Fruit fly (Drosophila melanogaster) whole organism, wandering third instar larva: Measurements from ENCODE around the gene Pink1.

Experiments used
- Abd-B ChIP-seq: fragments of >200 bp; optimal IDR thresholded peaks from 2 replicates; lab custom pipeline; 2017; ENCODE audit warnings: missing biosample characterization, missing genetic modification characterization
- CG32264 ChIP-seq: fragments of 200-800 bp; sonication (Bioruptor generic); optimal IDR thresholded peaks from 2 replicates; lab custom pipeline; 2016; ENCODE audit warnings: missing biosample characterization, missing genetic modification characterization
- CG9705 ChIP-seq: fragments of 200-800 bp; sonication (Bioruptor generic); optimal IDR thresholded peaks from 2 replicates; lab custom pipeline; 2018; ENCODE audit warnings: missing biosample characterization, mild to moderate bottlenecking, missing genetic modification characterization
- CrebA ChIP-seq: fragments of 200-800 bp; sonication (Bioruptor generic); optimal IDR thresholded peaks from 2 replicates; lab custom pipeline; 2016; ENCODE audit warnings: missing biosample characterization, mild to moderate bottlenecking, missing genetic modification characterization, borderline replicate concordance
- Dfd ChIP-seq: fragments of >200 bp; optimal IDR thresholded peaks from 2 replicates; lab custom pipeline; 2017; ENCODE audit warnings: missing biosample characterization, missing genetic modification characterization
- Dif ChIP-seq: fragments of 200-275, 200-300 bp; sonication (Bioruptor generic); optimal IDR thresholded peaks from 2 replicates; lab custom pipeline; 2018; ENCODE audit warnings: missing biosample characterization, missing genetic modification characterization; ENCODE audit not compliant: partially characterized antibody
- GATAd ChIP-seq: sonication (Bioruptor generic); optimal IDR thresholded peaks from 2 replicates; lab custom pipeline; 2016; ENCODE audit warnings: missing biosample characterization, missing genetic modification characterization
- HLH106 ChIP-seq: fragments of 200-800 bp; optimal IDR thresholded peaks from 3 replicates; lab custom pipeline; 2019; ENCODE audit warnings: missing biosample characterization, mild to moderate bottlenecking, missing genetic modification characterization, moderate library complexity
- Hr78 ChIP-seq: fragments of >200 bp; optimal IDR thresholded peaks from 2 replicates; lab custom pipeline; 2017; ENCODE audit warnings: missing biosample characterization, missing genetic modification characterization
- Hr83 ChIP-seq: fragments of 200-300 bp; sonication (Bioruptor generic); optimal IDR thresholded peaks from 2 replicates; lab custom pipeline; 2016; ENCODE audit warnings: missing biosample characterization, mild to moderate bottlenecking, missing genetic modification characterization, moderate library complexity; ENCODE audit not compliant: poor library complexity, severe bottlenecking
- Jra ChIP-seq: sonication (Bioruptor generic); optimal IDR thresholded peaks from 2 replicates; lab custom pipeline; 2016; ENCODE audit warnings: missing biosample characterization, missing genetic modification characterization
- Myc ChIP-seq: fragments of >200 bp; optimal IDR thresholded peaks from 2 replicates; lab custom pipeline; 2017
- N ChIP-seq: fragments of >200 bp; optimal IDR thresholded peaks from 2 replicates; lab custom pipeline; 2018; ENCODE audit warnings: missing biosample characterization, missing external identifiers, missing genetic modification characterization
- Rel ChIP-seq, 2 experiments: fragments of 200-800 bp; sonication (Bioruptor generic) in 1 of 2; optimal IDR thresholded peaks; 2 replicates in 1 of 2; 3 replicates in 1 of 2; lab custom pipeline; 2016 to 2019; ENCODE audit warnings: mild to moderate bottlenecking in 2 of 2, missing biosample characterization in 2 of 2, missing genetic modification characterization in 2 of 2, moderate library complexity in 1 of 2
- Sp1 ChIP-seq: fragments of 200-800 bp; sonication (Bioruptor generic); optimal IDR thresholded peaks from 3 replicates; lab custom pipeline; 2019; ENCODE audit warnings: missing biosample characterization, mild to moderate bottlenecking, missing genetic modification characterization, moderate library complexity
- br ChIP-seq: fragments of 200-800 bp; sonication (Bioruptor generic); optimal IDR thresholded peaks from 2 replicates; lab custom pipeline; 2016; ENCODE audit warnings: missing biosample characterization, missing genetic modification characterization
- brk ChIP-seq: fragments of 200-800 bp; sonication (Bioruptor generic); optimal IDR thresholded peaks from 2 replicates; lab custom pipeline; 2016; ENCODE audit warnings: missing biosample characterization, mild to moderate bottlenecking, missing genetic modification characterization
- dl ChIP-seq, 2 experiments: fragments of 175-275, 200-275 bp in 1 of 2; fragments of 200-275 bp in 1 of 2; sonication (Bioruptor generic); optimal IDR thresholded peaks; lab custom pipeline; 2018; ENCODE audit warnings: mild to moderate bottlenecking in 2 of 2, missing biosample characterization in 2 of 2, missing genetic modification characterization in 2 of 2, moderate library complexity in 2 of 2; ENCODE audit not compliant: partially characterized antibody in 2 of 2, insufficient read depth in 1 of 2
- dmrt93B ChIP-seq: fragments of 200-800 bp; sonication (Bioruptor generic); optimal IDR thresholded peaks from 2 replicates; lab custom pipeline; 2018; ENCODE audit warnings: missing biosample characterization, mild to moderate bottlenecking, missing genetic modification characterization
- dsf ChIP-seq: sonication (Bioruptor generic); optimal IDR thresholded peaks from 2 replicates; lab custom pipeline; 2016; ENCODE audit warnings: missing biosample characterization, missing genetic modification characterization, borderline replicate concordance
- ey ChIP-seq: fragments of 200-800 bp; sonication (Bioruptor generic); optimal IDR thresholded peaks from 2 replicates; lab custom pipeline; 2016; ENCODE audit warnings: missing biosample characterization, missing genetic modification characterization
- fru ChIP-seq: fragments of 200-800 bp; sonication (Bioruptor generic); optimal IDR thresholded peaks from 3 replicates; lab custom pipeline; 2016; ENCODE audit warnings: missing biosample characterization, mild to moderate bottlenecking, missing genetic modification characterization
- h ChIP-seq: fragments of 200-800 bp; sonication (Bioruptor generic); optimal IDR thresholded peaks from 3 replicates; lab custom pipeline; 2016; ENCODE audit warnings: missing biosample characterization, mild to moderate bottlenecking, missing genetic modification characterization
- jim ChIP-seq: fragments of 175-275, 200-325 bp; sonication (Bioruptor generic); optimal IDR thresholded peaks from 2 replicates; lab custom pipeline; 2016; ENCODE audit warnings: missing biosample characterization, mild to moderate bottlenecking, missing genetic modification characterization
- pan ChIP-seq: fragments of >200 bp; optimal IDR thresholded peaks from 2 replicates; lab custom pipeline; 2017
- psq ChIP-seq: fragments of 200-800 bp; sonication (Bioruptor generic); optimal IDR thresholded peaks from 3 replicates; lab custom pipeline; 2017; ENCODE audit warnings: missing biosample characterization, mild to moderate bottlenecking, missing genetic modification characterization, moderate library complexity
- sage ChIP-seq: fragments of 200-800 bp; sonication (Bioruptor generic); optimal IDR thresholded peaks from 2 replicates; lab custom pipeline; 2016; ENCODE audit warnings: missing biosample characterization, mild to moderate bottlenecking, missing genetic modification characterization
- sv ChIP-seq: fragments of 200-800 bp; sonication (Bioruptor generic); optimal IDR thresholded peaks from 3 replicates; lab custom pipeline; 2016; ENCODE audit warnings: missing biosample characterization, missing genetic modification characterization
- tai ChIP-seq: sonication (Bioruptor generic); optimal IDR thresholded peaks from 2 replicates; lab custom pipeline; 2016; ENCODE audit warnings: missing biosample characterization, missing genetic modification characterization

The Pink1 gene

dm6 chrX:6699255-6699885 is 15.8 kb downstream of the Pink1 start, which contains the start of gene CG14441 (continued):
- TF ChIP-seq brk (GFP tag; lab: Kevin White, UChicago) (peak; percentile 44), dsf (no peak), sv (GFP tag; lab: Kevin White, UChicago) (peak; percentile 34), CrebA (GFP tag; lab: Kevin White, UChicago) (no peak), Hr83 (GFP tag; lab: Kevin White, UChicago) (no peak)

dm6 chrX:6700263-6700989 is 16.8 kb downstream of the Pink1 start:
- TF ChIP-seq br (GFP tag; lab: Kevin White, UChicago) (no peak), Hr78 (GFP tag; lab: Kevin White, UChicago) (no peak), jim (no peak), Sp1 (GFP tag; lab: Kevin White, UChicago) (no peak), sage (no peak)

- TF ChIP-seq br (GFP tag; lab: Kevin White, UChicago), result no peak
- no peak for TF ChIP-seq N (GFP tag; lab: Kevin White, UChicago)
- TF ChIP-seq dmrt93B (GFP tag; lab: Kevin White, UChicago), result no peak
- TF ChIP-seq Myc (lab: Kevin White, UChicago), result no peak
- no peak for TF ChIP-seq h (GFP tag; lab: Kevin White, UChicago)
- no peak for TF ChIP-seq Hr83 (GFP tag; lab: Kevin White, UChicago)
- no peak for TF ChIP-seq Sp1 (GFP tag; lab: Kevin White, UChicago)
- TF ChIP-seq Rel (GFP tag; optimal IDR thresholded peaks at IDR 0.05; lab: Kevin White, UChicago), result no peak
- no peak for TF ChIP-seq Rel (tag; optimal IDR thresholded peaks at IDR 0.05; lab: Kevin White, UChicago)
- no peak for TF ChIP-seq dsf
- TF ChIP-seq psq (GFP tag; lab: Kevin White, UChicago), result no peak
- TF ChIP-seq HLH106 (tag; lab: Kevin White, UChicago), result no peak
- TF ChIP-seq pan (lab: Kevin White, UChicago), result no peak
- no peak for TF ChIP-seq CG9705 (GFP tag; lab: Kevin White, UChicago)
- TF ChIP-seq Dfd (GFP tag; lab: Kevin White, UChicago), result no peak
- TF ChIP-seq jim, result no peak
- no peak for TF ChIP-seq fru (GFP tag; lab: Kevin White, UChicago)
- TF ChIP-seq ey (GFP tag; lab: Kevin White, UChicago), result no peak
- no peak for TF ChIP-seq tai
- no peak for TF ChIP-seq CG32264 (GFP tag; lab: Kevin White, UChicago)
These were observed 17.5 kb downstream of the Pink1 start for dm6 chrX:6700990-6701530.

dm6 chrX:6702028-6702433 is 18.4 kb downstream of the Pink1 start:
- peak; percentile 20 for TF ChIP-seq sv (GFP tag; lab: Kevin White, UChicago)
- no peak for TF ChIP-seq HLH106 (tag; lab: Kevin White, UChicago)

- no peak for TF ChIP-seq dmrt93B (GFP tag; lab: Kevin White, UChicago)
- no peak for TF ChIP-seq ey (GFP tag; lab: Kevin White, UChicago)
- no peak for TF ChIP-seq GATAd
- TF ChIP-seq jim, result no peak
- TF ChIP-seq dl (GFP tag; optimal IDR thresholded peaks at IDR 0.05; lab: Kevin White, UChicago; ENCODE audit: insufficient read depth in 1 of 2, partially characterized antibody in 2 of 2), result no peak
- TF ChIP-seq CG32264 (GFP tag; lab: Kevin White, UChicago), result no peak
- TF ChIP-seq N (GFP tag; lab: Kevin White, UChicago), result no peak
- TF ChIP-seq Myc (lab: Kevin White, UChicago), result no peak
- no peak for TF ChIP-seq Rel (GFP tag; optimal IDR thresholded peaks at IDR 0.05; lab: Kevin White, UChicago)
- TF ChIP-seq Rel (tag; optimal IDR thresholded peaks at IDR 0.05; lab: Kevin White, UChicago), result no peak
These were observed 19.0 kb downstream of the Pink1 start for dm6 chrX:6702591-6702990.

- no peak for TF ChIP-seq Dfd (GFP tag; lab: Kevin White, UChicago)
- TF ChIP-seq Jra (GFP tag; lab: Kevin White, UChicago), result no peak
- no peak for TF ChIP-seq Sp1 (GFP tag; lab: Kevin White, UChicago)
- TF ChIP-seq Abd-B (GFP tag; lab: Kevin White, UChicago), result no peak
- no peak for TF ChIP-seq Hr83 (GFP tag; lab: Kevin White, UChicago)
- no peak for TF ChIP-seq Dif (GFP tag; lab: Kevin White, UChicago)
- TF ChIP-seq GATAd, result no peak
- no peak for TF ChIP-seq tai
- TF ChIP-seq fru (GFP tag; lab: Kevin White, UChicago), result no peak
- no peak for TF ChIP-seq br (GFP tag; lab: Kevin White, UChicago)
- no peak for TF ChIP-seq Myc (lab: Kevin White, UChicago)
- TF ChIP-seq CrebA (GFP tag; lab: Kevin White, UChicago), result no peak
These were observed 19.6 kb downstream of the Pink1 start for dm6 chrX:6703237-6703636.
